Worm (Caenorhabditis elegans): ENCODE data around the gene malt-1.

Gene malt-1

DNA sequence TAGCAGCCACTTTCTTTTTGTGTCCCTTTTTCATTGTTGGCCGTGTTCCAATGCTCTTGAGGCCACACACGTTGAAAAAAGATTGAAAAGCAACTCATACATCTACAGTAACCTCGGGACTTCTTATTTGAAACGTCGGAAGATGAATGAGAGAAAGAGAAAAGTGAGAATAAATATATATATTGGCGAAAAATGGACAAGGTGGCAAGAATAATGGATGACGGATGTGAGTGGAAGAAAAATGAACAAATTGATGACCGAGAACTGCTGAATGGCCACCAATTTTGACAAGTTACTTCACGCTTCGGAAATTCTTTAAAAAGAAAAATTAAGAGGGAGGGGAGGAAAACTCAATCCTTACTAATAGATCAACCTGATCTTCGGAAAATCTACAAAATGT lies 7.0 kb upstream of the malt-1 start:
- TF ChIP-seq hmbx-1 (tag; optimal IDR thresholded peaks at IDR 0.05), result no peak
- no peak for TF ChIP-seq tra-4 (tag; optimal IDR thresholded peaks at IDR 0.05)
- TF ChIP-seq hmg-4 (GFP tag; optimal IDR thresholded peaks at IDR 0.05), result no peak
- TF ChIP-seq scrt-1 (GFP tag; IDR thresholded peaks at IDR 0.05), result no peak
- TF ChIP-seq tbx-37 (GFP tag; conservative IDR thresholded peaks at IDR 0.05), result no peak
- no peak for TF ChIP-seq ceh-13 (GFP tag; optimal IDR thresholded peaks at IDR 0.05)
- TF ChIP-seq B0310.2 (tag; optimal IDR thresholded peaks at IDR 0.05), result no peak
- no peak for TF ChIP-seq hnd-1 (tag; optimal IDR thresholded peaks at IDR 0.05)
- no peak for TF ChIP-seq F13C5.2 (tag; optimal IDR thresholded peaks at IDR 0.05)
- no peak for TF ChIP-seq ets-7 (tag; optimal IDR thresholded peaks at IDR 0.05)
- TF ChIP-seq flt-1 (GFP tag; IDR thresholded peaks at IDR 0.05), result no peak
- TF ChIP-seq tbx-11 (GFP tag; IDR thresholded peaks at IDR 0.05), result no peak
- no peak for TF ChIP-seq sea-1 (GFP tag; conservative IDR thresholded peaks at IDR 0.05)
- no peak for TF ChIP-seq pes-1 (GFP tag; IDR thresholded peaks at IDR 0.05)
- TF ChIP-seq ama-1 (optimal IDR thresholded peaks at IDR 0.05), result no peak
- no peak for TF ChIP-seq ceh-36 (tag; optimal IDR thresholded peaks at IDR 0.05)

DNA sequence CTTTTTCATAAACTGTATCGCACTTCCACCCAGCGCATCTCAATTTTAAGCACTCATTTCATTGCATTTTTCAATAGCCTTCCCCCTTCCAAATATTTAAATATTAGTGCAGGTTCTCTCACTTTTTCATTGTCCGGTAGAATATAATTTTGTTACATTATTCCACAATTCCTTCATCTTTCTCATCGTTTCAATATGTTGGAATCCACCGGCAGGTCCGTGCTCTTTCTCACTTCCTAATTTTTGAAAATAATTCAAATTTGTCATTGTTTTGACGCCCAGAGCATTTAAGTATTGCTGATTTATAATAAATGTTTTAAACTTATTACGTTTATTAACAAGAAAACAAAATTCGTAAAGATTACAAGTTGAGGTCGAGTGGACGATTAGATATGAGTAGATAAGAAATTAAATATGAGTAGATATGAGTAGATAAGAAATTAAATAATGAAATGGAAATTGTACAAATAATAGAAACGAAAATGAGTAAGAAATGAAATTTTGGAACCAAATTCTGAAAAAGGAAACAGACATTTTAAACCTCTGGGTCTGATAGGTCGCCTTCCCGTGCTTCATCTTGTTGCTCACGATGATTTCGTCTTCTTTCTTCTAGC lies 4.1 kb upstream of the malt-1 start:
- no peak for TF ChIP-seq F13C5.2 (tag; optimal IDR thresholded peaks at IDR 0.05)

DNA sequence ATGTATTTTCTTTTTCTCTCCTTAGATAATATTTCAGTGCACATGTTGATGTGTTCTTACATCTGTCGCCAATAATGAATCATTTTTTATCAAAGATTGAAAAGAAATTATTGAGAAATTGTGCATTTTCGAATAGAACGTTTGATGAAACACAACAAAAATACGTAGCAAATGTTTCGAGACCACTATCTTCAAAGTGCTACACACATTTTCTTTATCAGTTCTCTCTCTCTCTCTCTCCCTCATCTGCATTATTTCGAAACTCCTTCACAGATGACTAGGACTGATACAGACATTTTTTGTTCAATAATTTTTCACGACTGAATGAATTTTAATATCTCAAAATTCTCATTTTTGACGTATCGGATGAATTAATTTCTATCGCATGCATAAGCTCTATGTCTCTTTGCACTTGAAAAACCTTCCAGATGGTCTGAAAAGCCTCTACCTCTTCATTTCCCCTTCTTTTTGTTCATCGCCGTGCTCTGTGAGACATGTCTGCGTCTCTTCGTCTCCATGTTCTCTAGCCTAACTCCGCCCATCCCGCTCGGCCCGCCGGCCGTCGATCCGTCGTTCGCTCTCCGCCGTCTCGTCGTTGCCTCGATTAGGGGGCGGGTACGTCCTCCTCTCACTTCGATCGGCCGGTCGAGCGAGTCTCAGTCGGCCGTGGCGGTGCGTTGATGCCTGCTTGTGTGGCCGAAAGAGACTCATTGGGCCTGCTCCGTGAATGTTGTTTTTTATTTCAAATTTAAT lies 7.6 kb downstream of the malt-1 start:
- TF ChIP-seq pes-1 (GFP tag; IDR thresholded peaks at IDR 0.05) (no peak), hmg-4 (GFP tag; optimal IDR thresholded peaks at IDR 0.05) (peak; percentile 84), flt-1 (GFP tag; IDR thresholded peaks at IDR 0.05) (no peak), F13C5.2 (tag; optimal IDR thresholded peaks at IDR 0.05) (peak; percentile 76), ama-1 (optimal IDR thresholded peaks at IDR 0.05) (no peak), ceh-36 (tag; optimal IDR thresholded peaks at IDR 0.05) (peak; percentile 43), aly-1 (tag; optimal IDR thresholded peaks at IDR 0.05) (peak; percentile 41)

- TF ChIP-seq tbx-37 (GFP tag; conservative IDR thresholded peaks at IDR 0.05) (no peak), F13C5.2 (tag; optimal IDR thresholded peaks at IDR 0.05) (no peak), hmbx-1 (tag; optimal IDR thresholded peaks at IDR 0.05) (no peak), ama-1 (optimal IDR thresholded peaks at IDR 0.05) (no peak), scrt-1 (GFP tag; IDR thresholded peaks at IDR 0.05) (no peak), hnd-1 (tag; optimal IDR thresholded peaks at IDR 0.05) (no peak), flt-1 (GFP tag; IDR thresholded peaks at IDR 0.05) (no peak), ets-7 (tag; optimal IDR thresholded peaks at IDR 0.05) (no peak), ceh-36 (tag; optimal IDR thresholded peaks at IDR 0.05) (no peak), pes-1 (GFP tag; IDR thresholded peaks at IDR 0.05) (no peak), aly-1 (tag; optimal IDR thresholded peaks at IDR 0.05) (no peak), B0310.2 (tag; optimal IDR thresholded peaks at IDR 0.05) (no peak), ceh-13 (GFP tag; optimal IDR thresholded peaks at IDR 0.05) (no peak), sea-1 (GFP tag; conservative IDR thresholded peaks at IDR 0.05) (no peak), hmg-4 (GFP tag; optimal IDR thresholded peaks at IDR 0.05) (no peak), tbx-11 (GFP tag; IDR thresholded peaks at IDR 0.05) (no peak), tra-4 (tag; optimal IDR thresholded peaks at IDR 0.05) (no peak)
Observed at ce11 chrII:6941520-6941919, 9.6 kb downstream of the malt-1 start.

- TF ChIP-seq B0310.2 (tag; optimal IDR thresholded peaks at IDR 0.05), result no peak
- no peak for TF ChIP-seq ets-7 (tag; optimal IDR thresholded peaks at IDR 0.05)
- TF ChIP-seq ceh-13 (GFP tag; optimal IDR thresholded peaks at IDR 0.05), result no peak
- no peak for TF ChIP-seq F13C5.2 (tag; optimal IDR thresholded peaks at IDR 0.05)
- TF ChIP-seq tbx-11 (GFP tag; IDR thresholded peaks at IDR 0.05), result no peak
Observed at ce11 chrII:6940726-6941230, 10.3 kb downstream of the malt-1 start.

ce11 chrII:6939873-6940272 lies 11.2 kb downstream of the malt-1 start:
- TF ChIP-seq tra-4 (tag; optimal IDR thresholded peaks at IDR 0.05) (no peak), B0310.2 (tag; optimal IDR thresholded peaks at IDR 0.05) (no peak), ets-7 (tag; optimal IDR thresholded peaks at IDR 0.05) (no peak), pes-1 (GFP tag; IDR thresholded peaks at IDR 0.05) (no peak), ama-1 (optimal IDR thresholded peaks at IDR 0.05) (no peak), tbx-11 (GFP tag; IDR thresholded peaks at IDR 0.05) (no peak), aly-1 (tag; optimal IDR thresholded peaks at IDR 0.05) (no peak), scrt-1 (GFP tag; IDR thresholded peaks at IDR 0.05) (no peak), sea-1 (GFP tag; conservative IDR thresholded peaks at IDR 0.05) (no peak), F13C5.2 (tag; optimal IDR thresholded peaks at IDR 0.05) (no peak), tbx-37 (GFP tag; conservative IDR thresholded peaks at IDR 0.05) (no peak), hmg-4 (GFP tag; optimal IDR thresholded peaks at IDR 0.05) (no peak), hnd-1 (tag; optimal IDR thresholded peaks at IDR 0.05) (no peak), ceh-13 (GFP tag; optimal IDR thresholded peaks at IDR 0.05) (no peak), flt-1 (GFP tag; IDR thresholded peaks at IDR 0.05) (no peak), ceh-36 (tag; optimal IDR thresholded peaks at IDR 0.05) (no peak), hmbx-1 (tag; optimal IDR thresholded peaks at IDR 0.05) (no peak)

DNA sequence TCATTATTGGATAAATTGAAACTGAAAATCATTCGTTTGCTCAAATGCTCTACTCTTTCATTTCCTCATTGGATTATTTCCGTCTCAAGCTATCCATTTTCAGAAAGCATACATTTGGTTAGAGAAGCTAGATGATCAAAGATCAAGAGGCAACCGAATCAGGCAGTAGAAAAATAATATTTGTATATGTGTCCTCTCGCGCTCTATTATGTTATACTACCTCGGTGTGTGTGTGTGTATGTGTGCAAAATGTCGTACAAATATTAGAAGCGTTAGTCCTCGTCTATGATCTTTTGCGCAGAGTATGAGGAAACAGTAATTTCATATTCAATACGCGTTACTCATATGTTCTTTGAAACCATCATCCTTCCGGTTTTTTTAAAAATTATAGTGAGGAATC lies 14.0 kb downstream of the malt-1 start:
- TF ChIP-seq B0310.2 (tag; optimal IDR thresholded peaks at IDR 0.05), result no peak
- no peak for TF ChIP-seq ets-7 (tag; optimal IDR thresholded peaks at IDR 0.05)
- TF ChIP-seq hmg-4 (GFP tag; optimal IDR thresholded peaks at IDR 0.05), result no peak
- TF ChIP-seq sea-1 (GFP tag; conservative IDR thresholded peaks at IDR 0.05), result no peak
- TF ChIP-seq pes-1 (GFP tag; IDR thresholded peaks at IDR 0.05), result no peak
- TF ChIP-seq ama-1 (optimal IDR thresholded peaks at IDR 0.05), result no peak
- no peak for TF ChIP-seq ceh-13 (GFP tag; optimal IDR thresholded peaks at IDR 0.05)
- no peak for TF ChIP-seq flt-1 (GFP tag; IDR thresholded peaks at IDR 0.05)
- no peak for TF ChIP-seq hmbx-1 (tag; optimal IDR thresholded peaks at IDR 0.05)
- no peak for TF ChIP-seq tbx-37 (GFP tag; conservative IDR thresholded peaks at IDR 0.05)
- no peak for TF ChIP-seq hnd-1 (tag; optimal IDR thresholded peaks at IDR 0.05)
- TF ChIP-seq ceh-36 (tag; optimal IDR thresholded peaks at IDR 0.05), result no peak
- TF ChIP-seq scrt-1 (GFP tag; IDR thresholded peaks at IDR 0.05), result no peak
- TF ChIP-seq aly-1 (tag; optimal IDR thresholded peaks at IDR 0.05), result no peak

Data from whole organism, early embryonic.